Worm (Caenorhabditis elegans): ENCODE measurements around the gene col-127.

ce11 chrIV:11223878-11224277 lies 42.1 kb downstream of the col-127 start, which contains the start of gene C29F4.3:
- TF ChIP-seq hlh-30 (tag; optimal IDR thresholded peaks at IDR 0.05; ENCODE audit: insufficient read depth), result no peak
- TF ChIP-seq che-1 (tag; optimal IDR thresholded peaks at IDR 0.05), result no peak
- no peak for TF ChIP-seq ceh-45 (GFP tag; IDR thresholded peaks at IDR 0.05)
- no peak for TF ChIP-seq lin-11 (tag; optimal IDR thresholded peaks at IDR 0.05)
- TF ChIP-seq syd-9 (tag; optimal IDR thresholded peaks at IDR 0.05), result no peak
- TF ChIP-seq nhr-11 (tag; optimal IDR thresholded peaks at IDR 0.05), result no peak
